Fruit fly (Drosophila melanogaster): ENCODE results near the gene CG10343.

The CG10343 gene

dm6 chr2L:18695404-18695804 lies 7.9 kb upstream of the CG10343 start, which contains the start of the genes CG10383 and CG10338 (continued):
- TF ChIP-seq CG6276 (GFP tag; optimal IDR thresholded peaks at IDR 0.05) (no peak), CG16779 (tag; optimal IDR thresholded peaks at IDR 0.05) (peak; percentile 47), Eip75B (GFP tag; optimal IDR thresholded peaks at IDR 0.05) (peak; percentile 86), Sox15 (GFP tag; optimal IDR thresholded peaks at IDR 0.05) (peak; percentile 84), CG8319 (GFP tag; optimal IDR thresholded peaks at IDR 0.05) (peak; percentile 88), lz (GFP tag; optimal IDR thresholded peaks at IDR 0.05) (peak; percentile 89), Smox (GFP tag; optimal IDR thresholded peaks at IDR 0.05) (peak; percentile 90), svp (GFP tag) (peak; percentile 93), Eip93F (GFP tag; optimal IDR thresholded peaks at IDR 0.05) (peak; percentile 89), CG1621 (tag; optimal IDR thresholded peaks at IDR 0.05) (peak; percentile 61), OdsH (GFP tag; optimal IDR thresholded peaks at IDR 0.05) (peak; percentile 89), CG34406 (GFP tag; optimal IDR thresholded peaks at IDR 0.05) (peak; percentile 81), esn (GFP tag; optimal IDR thresholded peaks at IDR 0.05) (peak; percentile 88), Gug (GFP tag; IDR thresholded peaks at IDR 0.05) (peak; percentile 86), CG6808 (GFP tag; optimal IDR thresholded peaks at IDR 0.05) (no peak)

- TF ChIP-seq CG11294 (GFP tag; IDR thresholded peaks at IDR 0.05) (no peak), fkh (GFP tag; optimal IDR thresholded peaks at IDR 0.05) (no peak), Eip78C (GFP tag) (peak; percentile 63), acj6 (GFP tag; optimal IDR thresholded peaks at IDR 0.05) (no peak), Hr39 (GFP tag; optimal IDR thresholded peaks at IDR 0.05) (no peak), CG1621 (tag; optimal IDR thresholded peaks at IDR 0.05) (no peak)
These were observed 4.6 kb upstream of the CG10343 start, which contains the start of gene CG10341 for dm6 chr2L:18698559-18699130. TSS of gene CG10341 (plus strand) at chr2L:18698714.

dm6 chr2L:18705617-18706046 lies 2.4 kb downstream of the CG10343 start, which contains the start of gene Jwa:
TSS of gene Jwa (minus strand) at chr2L:18705703.
- TF ChIP-seq Eip93F (GFP tag; optimal IDR thresholded peaks at IDR 0.05) (peak; percentile 88), OdsH (GFP tag; optimal IDR thresholded peaks at IDR 0.05) (peak; percentile 87), CG15336 (GFP tag; IDR thresholded peaks at IDR 0.05) (peak; percentile 90), dac (GFP tag; optimal IDR thresholded peaks at IDR 0.05) (peak; percentile 84), CG32006 (GFP tag; optimal IDR thresholded peaks at IDR 0.05) (peak; percentile 91), pdm3 (GFP tag; optimal IDR thresholded peaks at IDR 0.05) (peak; percentile 95), CG10669 (GFP tag; optimal IDR thresholded peaks at IDR 0.05) (peak; percentile 58), eg (GFP tag; IDR thresholded peaks at IDR 0.05) (peak; percentile 87), Eip78C (GFP tag) (peak; percentile 89), Ets96B (tag; optimal IDR thresholded peaks at IDR 0.05) (peak; percentile 72), dsx (GFP tag; optimal IDR thresholded peaks at IDR 0.05; ENCODE audit: poor library complexity, severe bottlenecking) (peak; percentile 48), esn (GFP tag; optimal IDR thresholded peaks at IDR 0.05) (peak; percentile 97), Sox15 (GFP tag; optimal IDR thresholded peaks at IDR 0.05) (peak; percentile 85), CG9139 (GFP tag; optimal IDR thresholded peaks at IDR 0.05) (no peak), CG8632 (GFP tag; optimal IDR thresholded peaks at IDR 0.05) (peak; percentile 87), svp (GFP tag) (peak; percentile 95), Ets21C (GFP tag; optimal IDR thresholded peaks at IDR 0.05) (peak; percentile 82), fd59A (GFP tag; optimal IDR thresholded peaks at IDR 0.05) (peak; percentile 50), salr (GFP tag; optimal IDR thresholded peaks at IDR 0.05) (peak; percentile 20 to 54), topi (GFP tag; optimal IDR thresholded peaks at IDR 0.05) (peak; percentile 85), CG6792 (GFP tag; optimal IDR thresholded peaks at IDR 0.05) (peak; percentile 92), Hr38 (GFP tag; optimal IDR thresholded peaks at IDR 0.05) (peak; percentile 59), Sox14 (GFP tag; optimal IDR thresholded peaks at IDR 0.05) (peak; percentile 91), ss (GFP tag; optimal IDR thresholded peaks at IDR 0.05) (peak in 1 of 2 experiments; percentile 63), CG34406 (GFP tag; optimal IDR thresholded peaks at IDR 0.05) (peak; percentile 80), CG1621 (tag; optimal IDR thresholded peaks at IDR 0.05) (peak; percentile 74), fd85E (GFP tag; optimal IDR thresholded peaks at IDR 0.05) (no peak), CG6854 (GFP tag; optimal IDR thresholded peaks at IDR 0.05) (no peak), Lpt (GFP tag; optimal IDR thresholded peaks at IDR 0.05) (peak; percentile 90), lz (GFP tag; optimal IDR thresholded peaks at IDR 0.05) (peak; percentile 96), Eip75B (GFP tag; optimal IDR thresholded peaks at IDR 0.05) (peak; percentile 86), CG8119 (GFP tag; IDR thresholded peaks at IDR 0.05) (peak; percentile 84), Gug (GFP tag; IDR thresholded peaks at IDR 0.05) (peak; percentile 77), CG6163 (GFP tag; IDR thresholded peaks at IDR 0.05) (peak; percentile 85), vri (GFP tag; optimal IDR thresholded peaks at IDR 0.05) (peak; percentile 93), CG10631 (GFP tag; optimal IDR thresholded peaks at IDR 0.05) (peak; percentile 92), CG6808 (GFP tag; optimal IDR thresholded peaks at IDR 0.05) (peak; percentile 52), net (GFP tag; optimal IDR thresholded peaks at IDR 0.05) (peak; percentile 66)
